Worm (Caenorhabditis elegans) whole organism, late embryonic: ENCODE results near the gene unc-22.

Experiments used
- Y22D7AL.16 ChIP-seq: sonication (generic microtip); optimal IDR thresholded peaks from 2 replicates; lab custom pipeline; 2016; ENCODE audit warnings: missing genetic modification characterization, missing compliant biosample characterization
- ama-1 ChIP-seq: fragments of 150-350 bp; optimal IDR thresholded peaks from 2 replicates; lab custom pipeline; 2014
- dve-1 ChIP-seq: sonication (generic microtip); optimal IDR thresholded peaks from 2 replicates; lab custom pipeline; 2017; ENCODE audit warnings: antibody characterized with exemption, mild to moderate bottlenecking, missing genetic modification characterization, missing compliant biosample characterization
- elt-2 ChIP-seq: sonication (generic microtip); optimal IDR thresholded peaks from 2 replicates; lab custom pipeline; 2016; ENCODE audit warnings: missing genetic modification reagents, missing genetic modification characterization, missing compliant biosample characterization
- fkh-10 ChIP-seq: fragments of 150-350 bp; optimal IDR thresholded peaks from 2 replicates; lab custom pipeline; 2014; ENCODE audit warnings: missing biosample characterization, missing genetic modification reagents, missing genetic modification characterization
- hlh-15 ChIP-seq: sonication (generic microtip); optimal IDR thresholded peaks from 2 replicates; lab custom pipeline; 2016; ENCODE audit warnings: missing genetic modification characterization, missing compliant biosample characterization
- hlh-30 ChIP-seq: sonication (generic microtip); optimal IDR thresholded peaks from 2 replicates; lab custom pipeline; 2017; ENCODE audit warnings: antibody characterized with exemption, missing genetic modification characterization, missing compliant biosample characterization; ENCODE audit not compliant: insufficient read depth
- hlh-8 ChIP-seq: sonication (generic microtip); optimal IDR thresholded peaks from 2 replicates; lab custom pipeline; 2016; ENCODE audit warnings: missing genotype, missing genetic modification characterization, missing compliant biosample characterization
- lim-6 ChIP-seq: sonication (generic microtip); optimal IDR thresholded peaks from 2 replicates; lab custom pipeline; 2016; ENCODE audit warnings: missing genetic modification characterization, missing compliant biosample characterization
- nfya-1 ChIP-seq: sonication (generic microtip); optimal IDR thresholded peaks from 2 replicates; lab custom pipeline; 2017; ENCODE audit warnings: missing genetic modification characterization, mild to moderate bottlenecking, missing compliant biosample characterization, antibody characterized with exemption, moderate library complexity
- nhr-11 ChIP-seq: fragments of 150-350 bp; optimal IDR thresholded peaks from 2 replicates; lab custom pipeline; 2014; ENCODE audit warnings: missing biosample characterization, missing genetic modification characterization
- pax-1 ChIP-seq: fragments of 150-350 bp; optimal IDR thresholded peaks from 2 replicates; lab custom pipeline; 2014; ENCODE audit warnings: missing biosample characterization, missing genetic modification characterization
- unc-3 ChIP-seq, 2 experiments: fragments of 200-800 bp in 1 of 2; sonication (Bioruptor generic) in 1 of 2; sonication (generic microtip) in 1 of 2; conservative IDR thresholded peaks in 1 of 2; optimal IDR thresholded peaks in 1 of 2; 2 replicates each; pipeline versions ENCODE4 v1.3.6 to Lab custom; 2016 to 2022; ENCODE audit warnings: missing compliant biosample characterization in 2 of 2, missing genetic modification characterization in 2 of 2, missing genetic modification reagents in 1 of 2
- unc-55 ChIP-seq: sonication (generic microtip); optimal IDR thresholded peaks from 2 replicates; lab custom pipeline; 2017; ENCODE audit warnings: missing biosample characterization, missing genetic modification reagents, missing genetic modification characterization

DNA sequence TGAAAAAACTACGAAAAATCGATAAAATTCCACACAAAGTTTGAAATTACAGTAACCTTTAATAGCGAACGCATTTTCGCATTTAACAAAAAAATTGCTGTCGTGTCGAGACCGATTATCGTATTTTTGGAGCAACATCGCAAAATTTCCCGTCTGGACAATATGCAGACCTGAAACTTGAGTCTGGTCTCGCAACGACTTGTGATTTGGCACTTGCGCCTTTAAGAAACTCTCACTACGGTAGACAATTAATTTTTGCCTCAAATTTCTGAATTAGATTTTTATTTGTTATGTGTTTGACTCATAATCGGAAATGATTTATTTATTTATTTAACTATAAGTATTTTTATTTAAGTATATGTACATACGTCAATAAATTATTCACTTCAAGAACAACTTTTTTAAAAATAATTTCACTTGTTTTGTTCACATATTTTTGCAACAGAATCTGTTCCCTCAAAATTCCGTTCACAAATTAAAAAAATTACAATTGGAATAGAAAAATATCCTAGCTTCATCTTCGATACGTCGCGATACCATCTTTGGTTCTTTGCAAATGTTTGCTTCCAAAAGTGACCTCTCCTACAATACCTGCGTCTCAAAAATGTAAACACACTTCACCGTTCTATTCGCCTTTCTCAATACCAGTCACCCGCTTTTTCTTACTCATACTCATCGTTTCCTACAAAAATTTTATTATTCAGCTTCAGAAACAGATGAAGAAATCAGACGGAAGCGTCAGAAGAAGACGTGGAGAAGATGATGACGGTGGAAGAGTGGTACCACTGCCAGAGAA lies 36.9 kb upstream of the unc-22 start, which contains the start of gene T12G3.4:
- TF ChIP-seq hlh-8 (tag; lab: Kevin White, UChicago) (no peak), dve-1 (tag; lab: Kevin White, UChicago) (no peak), nfya-1 (tag; lab: Kevin White, UChicago) (no peak), Y22D7AL.16 (tag; lab: Kevin White, UChicago) (no peak), ama-1 (lab: Kevin White, UChicago) (no peak), lim-6 (no peak), nhr-11 (tag; lab: Kevin White, UChicago) (no peak), unc-55 (GFP tag; lab: Kevin White, UChicago) (no peak), fkh-10 (GFP tag; lab: Kevin White, UChicago) (no peak), hlh-30 (tag; lab: Kevin White, UChicago) (no peak), pax-1 (tag; lab: Kevin White, UChicago) (no peak), elt-2 (tag; lab: Kevin White, UChicago) (no peak), hlh-15 (tag; lab: Kevin White, UChicago) (no peak), unc-3 (GFP tag; conservative IDR thresholded peaks at IDR 0.05; lab: Robert Waterston, UW) (no peak), unc-3 (tag; optimal IDR thresholded peaks at IDR 0.05; lab: Kevin White, UChicago) (no peak)
